Fruit fly (Drosophila melanogaster): ENCODE results near the gene CG46193.
"Not testable (repeated sequence)": the region's sequence is repeated elsewhere in the genome, so short reads cannot be mapped to it uniquely, and the experiment has no call there.

Gene CG46193

dm6 chrY:3262880-3263279 lies at the start of gene CG46193:
Gene CG46193, plus strand, starts transcription at chrY:3263180.
- TF ChIP-seq insv, ttk, h (optimal IDR thresholded peaks at IDR 0.05): not testable (repeated sequence)

dm6 chrY:3215755-3216154 lies 47.2 kb upstream of the CG46193 start, which contains the start of gene CG46191:
Gene CG46191, minus strand, starts transcription at chrY:3215855.
- TF ChIP-seq h, ttk, psq (optimal IDR thresholded peaks at IDR 0.05): not testable (repeated sequence)

dm6 chrY:3253257-3253656 lies 9.7 kb upstream of the CG46193 start, which contains the start of gene CG46192:
Gene CG46192, minus strand, starts transcription at chrY:3253357.
- TF ChIP-seq ttk, psq, insv (optimal IDR thresholded peaks at IDR 0.05): not testable (repeated sequence)

dm6 chrY:3284639-3285038 lies 21.7 kb downstream of the CG46193 start, which contains the start of gene Mst77Y-4:
Gene Mst77Y-4, plus strand, starts transcription at chrY:3284939.
- TF ChIP-seq h, ttk, Myc (optimal IDR thresholded peaks at IDR 0.05): not testable (repeated sequence)

- not testable (repeated sequence) for TF ChIP-seq insv, Myc, psq (optimal IDR thresholded peaks at IDR 0.05)
These were observed 25.9 kb downstream of the CG46193 start, which contains the start of gene CG45764 for dm6 chrY:3288909-3289308. Gene CG45764, plus strand, starts transcription at chrY:3289209.

All from Kc167 (cell line).